Worm (Caenorhabditis elegans) whole organism, L3 larva: ENCODE data around the gene K05F1.10.
"Not testable (repeated sequence)": the region's sequence is repeated elsewhere in the genome, so short reads cannot be mapped to it uniquely, and the experiment has no call there.

Source experiments
- ZK546.5 ChIP-seq: sonication (generic microtip); optimal IDR thresholded peaks from 2 replicates; lab custom pipeline; 2017; ENCODE audit warnings: missing biosample characterization, missing genetic modification characterization
- aly-2 ChIP-seq: fragments of 150-350 bp; optimal IDR thresholded peaks from 2 replicates; lab custom pipeline; 2014; ENCODE audit warnings: missing biosample characterization, missing genetic modification characterization
- ceh-16 ChIP-seq: sonication (generic microtip); optimal IDR thresholded peaks from 2 replicates; lab custom pipeline; 2017; ENCODE audit warnings: missing biosample characterization, missing genetic modification characterization
- ceh-28 ChIP-seq: fragments of 150-350 bp; optimal IDR thresholded peaks from 2 replicates; lab custom pipeline; 2014; ENCODE audit warnings: missing biosample characterization, missing genetic modification reagents, missing genetic modification characterization
- ceh-82 ChIP-seq: fragments of 150-350 bp; optimal IDR thresholded peaks from 2 replicates; lab custom pipeline; 2014; ENCODE audit warnings: missing biosample characterization, missing genetic modification characterization
- ceh-9 ChIP-seq: sonication (generic microtip); optimal IDR thresholded peaks from 2 replicates; lab custom pipeline; 2018; ENCODE audit warnings: missing biosample characterization, missing genetic modification characterization
- daf-12 ChIP-seq: fragments of 150-350 bp; optimal IDR thresholded peaks from 2 replicates; lab custom pipeline; 2014; ENCODE audit warnings: missing biosample characterization, missing genetic modification reagents, missing genetic modification characterization
- egl-27 ChIP-seq: sonication (generic microtip); optimal IDR thresholded peaks from 4 replicates; lab custom pipeline; 2017; ENCODE audit warnings: missing biosample characterization, missing genetic modification reagents, missing genetic modification characterization
- egl-5 ChIP-seq: fragments of 150-350 bp; optimal IDR thresholded peaks from 2 replicates; lab custom pipeline; 2017; ENCODE audit warnings: missing biosample characterization, missing genetic modification reagents, missing genetic modification characterization, inconsistent platforms
- elt-1 ChIP-seq: fragments of 150-350 bp; optimal IDR thresholded peaks from 2 replicates; lab custom pipeline; 2014; ENCODE audit warnings: missing biosample characterization, missing genetic modification characterization
- elt-2 ChIP-seq: sonication (generic microtip); optimal IDR thresholded peaks from 2 replicates; lab custom pipeline; 2016; ENCODE audit warnings: missing genetic modification reagents, mild to moderate bottlenecking, missing genetic modification characterization, missing compliant biosample characterization
- elt-3 ChIP-seq, 3 experiments: fragments of 150-350 bp in 1 of 3; sonication (generic microtip) in 2 of 3; optimal IDR thresholded peaks; 2 replicates in 2 of 3; 4 replicates in 1 of 3; lab custom pipeline; 2014 to 2017; ENCODE audit warnings: missing biosample characterization in 3 of 3, missing genetic modification characterization in 3 of 3
- eor-1 ChIP-seq, 2 experiments: fragments of 150-350 bp; optimal IDR thresholded peaks; 2 replicates each; lab custom pipeline; 2014 to 2018; ENCODE audit warnings: missing biosample characterization in 2 of 2, missing genetic modification characterization in 2 of 2
- fkh-10 ChIP-seq: sonication (generic microtip); optimal IDR thresholded peaks from 2 replicates; lab custom pipeline; 2017; ENCODE audit warnings: missing biosample characterization, missing genetic modification reagents, missing genetic modification characterization
- fos-1 ChIP-seq: fragments of 150-350 bp; optimal IDR thresholded peaks from 2 replicates; lab custom pipeline; 2014; ENCODE audit warnings: missing biosample characterization, missing genetic modification characterization
- jun-1 ChIP-seq: fragments of 150-350 bp; optimal IDR thresholded peaks from 2 replicates; lab custom pipeline; 2014; ENCODE audit warnings: missing biosample characterization, missing genetic modification reagents, missing genetic modification characterization
- lin-15B ChIP-seq: fragments of 150-350 bp; optimal IDR thresholded peaks from 2 replicates; lab custom pipeline; 2014; ENCODE audit warnings: missing biosample characterization, missing genetic modification characterization
- lin-39 ChIP-seq: fragments of 150-350 bp; optimal IDR thresholded peaks from 2 replicates; lab custom pipeline; 2018; ENCODE audit warnings: missing biosample characterization, missing genetic modification reagents, missing genetic modification characterization
- lsy-12 ChIP-seq: sonication (generic microtip); optimal IDR thresholded peaks from 2 replicates; lab custom pipeline; 2016; ENCODE audit warnings: mild to moderate bottlenecking, missing genetic modification characterization, missing compliant biosample characterization
- mdl-1 ChIP-seq: fragments of 150-350 bp; optimal IDR thresholded peaks from 2 replicates; lab custom pipeline; 2014; ENCODE audit warnings: missing biosample characterization, missing genetic modification characterization
- mml-1 ChIP-seq: fragments of 150-350 bp; sonication (generic microtip); optimal IDR thresholded peaks from 3 replicates; lab custom pipeline; 2014; ENCODE audit warnings: missing biosample characterization, missing genetic modification characterization
- nfya-1 ChIP-seq: sonication (generic microtip); optimal IDR thresholded peaks from 2 replicates; lab custom pipeline; 2017; ENCODE audit warnings: missing genetic modification characterization, mild to moderate bottlenecking, missing compliant biosample characterization, antibody characterized with exemption, moderate library complexity; ENCODE audit not compliant: insufficient read depth
- nhr-25 ChIP-seq: sonication (generic microtip); optimal IDR thresholded peaks from 2 replicates; lab custom pipeline; 2017; ENCODE audit warnings: missing biosample characterization, missing genetic modification characterization
- nhr-28 ChIP-seq: fragments of 150-350 bp; optimal IDR thresholded peaks from 2 replicates; lab custom pipeline; 2014; ENCODE audit warnings: missing biosample characterization, missing genetic modification characterization
- nhr-67 ChIP-seq: fragments of 150-350 bp; optimal IDR thresholded peaks from 2 replicates; lab custom pipeline; 2014; ENCODE audit warnings: missing biosample characterization, missing genetic modification characterization
- nhr-77 ChIP-seq: fragments of 150-350 bp; optimal IDR thresholded peaks from 2 replicates; lab custom pipeline; 2014; ENCODE audit warnings: missing biosample characterization, missing genetic modification characterization
- pha-4 ChIP-seq: fragments of 150-350 bp; optimal IDR thresholded peaks from 2 replicates; lab custom pipeline; 2014; ENCODE audit warnings: missing biosample characterization, missing genetic modification reagents, missing genetic modification characterization
- pqm-1 ChIP-seq: fragments of 150-350 bp; optimal IDR thresholded peaks from 2 replicates; lab custom pipeline; 2017; ENCODE audit warnings: missing biosample characterization, missing genetic modification characterization, inconsistent platforms
- sea-2 ChIP-seq: fragments of 150-350 bp; sonication (generic microtip); optimal IDR thresholded peaks from 4 replicates; lab custom pipeline; 2014; ENCODE audit warnings: missing biosample characterization, missing genetic modification reagents, missing genetic modification characterization
- snpc-4 ChIP-seq: fragments of 150-350 bp; optimal IDR thresholded peaks from 2 replicates; lab custom pipeline; 2014; ENCODE audit warnings: missing biosample characterization, missing genetic modification characterization
- unc-62 ChIP-seq: fragments of 150-350 bp; sonication (generic microtip); optimal IDR thresholded peaks from 4 replicates; lab custom pipeline; 2014; ENCODE audit warnings: missing biosample characterization, missing genetic modification reagents, missing genetic modification characterization
- zag-1 ChIP-seq: fragments of 150-350 bp; optimal IDR thresholded peaks from 2 replicates; lab custom pipeline; 2014; ENCODE audit warnings: missing biosample characterization, missing genetic modification characterization
- ztf-11 ChIP-seq: fragments of 150-350 bp; optimal IDR thresholded peaks from 2 replicates; lab custom pipeline; 2014; ENCODE audit warnings: missing biosample characterization, missing genetic modification characterization
- ztf-4 ChIP-seq: fragments of 150-350 bp; optimal IDR thresholded peaks from 2 replicates; lab custom pipeline; 2014; ENCODE audit warnings: missing biosample characterization, missing genetic modification characterization

K05F1.10 gene

DNA sequence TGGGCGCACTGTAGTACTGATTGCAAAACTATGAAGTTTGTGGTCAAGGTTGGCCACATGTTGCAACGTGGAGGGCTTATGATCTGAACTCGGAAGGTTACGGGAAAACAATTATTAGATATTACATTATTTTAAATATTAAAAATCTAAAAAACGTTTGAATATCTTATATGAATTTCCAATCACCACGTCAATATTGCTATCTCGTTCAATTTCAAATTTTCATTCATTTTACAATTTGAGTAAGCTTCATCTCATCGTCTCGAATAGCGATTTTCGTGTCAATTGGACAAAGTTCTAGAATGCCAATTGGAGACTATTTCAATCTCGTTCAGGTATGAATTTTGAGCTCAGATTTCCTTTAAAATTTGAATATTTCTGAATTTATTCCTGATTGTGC is 11.1 kb upstream of the K05F1.10 start, which contains the start of gene ZK1248.20:
Gene ZK1248.20 (plus strand): TSS at position 301 of the 400 bp plus-strand sequence.
- no peak for TF ChIP-seq snpc-4 (tag; lab: Kevin White, UChicago)
- TF ChIP-seq, all 47 proteins: peak for 0

DNA sequence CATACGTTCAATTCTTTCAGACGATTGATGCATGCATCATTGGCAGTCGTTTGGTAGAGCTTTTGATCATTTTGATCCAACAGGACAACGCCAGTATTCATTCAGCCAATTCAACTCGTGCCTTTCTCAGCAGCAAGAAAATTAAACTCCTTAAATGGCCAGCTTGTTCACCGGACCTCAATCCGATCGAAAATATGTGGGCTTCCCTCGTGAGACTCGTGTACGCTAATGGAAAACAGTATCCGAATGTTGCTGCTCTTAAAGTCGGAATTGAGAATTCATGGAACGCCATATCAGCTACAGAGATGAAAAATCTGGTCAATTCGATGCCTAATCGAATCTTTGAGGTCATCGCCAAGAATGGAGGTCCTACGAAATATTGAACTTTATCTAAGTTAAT is 10.1 kb upstream of the K05F1.10 start, which contains the start of gene wago-5:
Gene wago-5 (minus strand): TSS at position 101 of the 400 bp plus-strand sequence.
- TF ChIP-seq sea-2 (GFP tag; lab: Kevin White, UChicago); aly-2 (tag; lab: Kevin White, UChicago); ZK546.5 (tag; lab: Kevin White, UChicago): not testable (repeated sequence)

DNA sequence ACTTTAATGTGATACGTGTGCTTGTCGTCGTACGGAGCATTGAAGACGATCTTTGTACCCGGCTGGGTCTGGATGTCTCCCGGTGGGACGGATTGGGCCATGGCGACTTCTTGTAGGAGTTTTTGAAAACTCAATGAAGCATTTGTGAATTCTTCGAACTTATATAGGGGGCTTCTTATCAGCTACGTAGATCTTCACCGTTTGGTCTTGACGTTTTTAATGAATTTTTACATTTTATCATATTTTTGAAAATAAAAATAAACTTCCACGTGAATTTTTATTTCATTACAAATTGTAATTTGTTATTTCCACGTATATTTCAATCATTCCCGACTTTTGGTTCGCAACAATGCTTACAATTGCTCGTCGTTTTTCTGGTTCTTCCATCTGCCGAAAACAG is 5.0 kb upstream of the K05F1.10 start, which contains the start of the genes msp-64 and ZK1248.5:
Gene msp-64 (minus strand): TSS at position 101 of the 400 bp plus-strand sequence.
Gene ZK1248.5 (plus strand): TSS at position 285 of the 400 bp plus-strand sequence.
- TF ChIP-seq ceh-16 (tag; lab: Kevin White, UChicago) (no peak), jun-1 (tag; lab: Kevin White, UChicago) (no peak), ZK546.5 (tag; lab: Kevin White, UChicago) (no peak), ztf-11 (no peak), snpc-4 (tag; lab: Kevin White, UChicago) (no peak), nfya-1 (tag; lab: Kevin White, UChicago) (no peak), fos-1 (no peak), egl-5 (tag; lab: Kevin White, UChicago) (no peak), nhr-67 (tag; lab: Kevin White, UChicago) (no peak), lsy-12 (tag; lab: Kevin White, UChicago) (no peak), lin-39 (tag; lab: Kevin White, UChicago) (no peak), unc-62 (GFP tag; lab: Kevin White, UChicago) (no peak), aly-2 (tag; lab: Kevin White, UChicago) (no peak)

DNA sequence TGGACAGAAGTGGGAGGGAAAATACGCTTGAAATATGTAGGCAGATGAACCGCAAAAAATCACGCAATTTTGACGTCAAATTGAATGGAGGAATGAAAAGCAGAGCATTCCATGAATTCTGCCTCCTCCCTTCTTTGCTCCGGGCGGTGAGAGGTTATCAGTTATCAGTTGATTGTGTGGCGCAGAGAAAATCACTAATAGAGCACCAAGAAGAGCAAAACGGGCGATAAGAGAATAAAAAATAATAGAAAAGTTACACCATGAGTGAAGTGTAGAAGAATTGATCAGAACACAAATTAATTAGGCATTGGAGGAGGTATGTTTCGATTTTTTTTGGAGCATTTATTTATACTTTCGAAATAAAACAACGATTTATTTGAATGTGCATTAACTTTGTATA is 1.3 kb upstream of the K05F1.10 start:
- no peak for TF ChIP-seq ceh-82
- peak; percentile 97 for TF ChIP-seq elt-2 (tag; lab: Kevin White, UChicago)
- no peak for TF ChIP-seq mdl-1 (tag; lab: Kevin White, UChicago)
- TF ChIP-seq snpc-4 (tag; lab: Kevin White, UChicago): no peak
- TF ChIP-seq pqm-1 (tag; lab: Kevin White, UChicago): peak; percentile 63
- no peak for TF ChIP-seq sea-2 (GFP tag; lab: Kevin White, UChicago)
- no peak for TF ChIP-seq mml-1 (tag; lab: Kevin White, UChicago)

DNA sequence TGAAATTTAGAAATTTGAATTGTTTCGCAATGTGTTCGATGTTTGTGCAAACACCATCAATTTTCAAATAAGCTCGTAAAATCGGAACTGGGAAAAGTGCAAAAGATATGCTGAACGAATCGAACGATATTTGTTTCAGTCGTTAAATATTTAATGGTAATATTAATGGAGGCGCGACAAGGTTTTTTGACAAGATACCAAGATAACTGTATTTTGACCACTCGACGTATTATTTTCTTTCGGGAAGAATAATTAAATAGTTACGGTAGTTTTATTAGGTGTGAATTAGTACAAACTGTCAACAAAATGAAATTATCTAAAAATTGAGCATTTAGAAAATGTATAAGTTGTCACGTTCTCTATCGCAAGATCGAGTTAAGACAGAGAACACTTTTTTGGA is 985 bp downstream of the K05F1.10 start:
- TF ChIP-seq nhr-67 (tag; lab: Kevin White, UChicago) (no peak), pha-4 (tag; lab: Kevin White, UChicago) (peak; percentile 8), daf-12 (tag; lab: Kevin White, UChicago) (no peak), elt-1 (no peak), zag-1 (tag; lab: Kevin White, UChicago) (no peak), mdl-1 (tag; lab: Kevin White, UChicago) (no peak), elt-3 (tag; optimal IDR thresholded peaks at IDR 0.05; lab: Kevin White, UChicago) (no peak), lin-39 (tag; lab: Kevin White, UChicago) (no peak), egl-27 (tag; lab: Kevin White, UChicago) (no peak), ceh-9 (no peak), elt-2 (tag; lab: Kevin White, UChicago) (peak; percentile 93), pqm-1 (tag; lab: Kevin White, UChicago) (peak; percentile 25)

DNA sequence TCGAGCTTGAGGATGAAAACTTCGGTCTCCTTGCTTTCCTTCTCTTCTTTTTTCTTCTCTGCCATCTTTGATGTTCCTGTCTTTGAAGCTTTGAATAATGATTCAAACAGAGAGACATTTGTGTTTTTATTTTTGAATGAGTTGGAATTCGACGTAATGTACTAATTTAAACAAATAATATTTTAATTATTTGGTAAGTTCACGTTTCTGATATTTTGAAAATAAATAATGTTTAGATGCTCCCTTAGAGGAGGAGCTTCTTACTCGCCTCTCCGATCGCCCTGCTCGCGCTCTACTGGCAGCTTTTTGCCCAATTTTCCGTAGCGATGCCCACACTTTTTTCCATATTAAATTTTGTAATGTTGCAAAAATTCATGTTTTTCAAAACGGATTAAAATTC is 4.2 kb downstream of the K05F1.10 start, which contains the start of the genes K05F1.9 and K05F1.1:
Gene K05F1.9 (minus strand): TSS at position 101 of the 400 bp plus-strand sequence.
Gene K05F1.1 (plus strand): TSS at position 308 of the 400 bp plus-strand sequence.
- TF ChIP-seq ceh-28 (tag; lab: Kevin White, UChicago) (no peak), nhr-28 (tag; lab: Kevin White, UChicago) (no peak), ZK546.5 (tag; lab: Kevin White, UChicago) (no peak), snpc-4 (tag; lab: Kevin White, UChicago) (no peak), fkh-10 (GFP tag; lab: Kevin White, UChicago) (no peak), ztf-11 (no peak), ceh-9 (no peak), nhr-67 (tag; lab: Kevin White, UChicago) (no peak), pha-4 (tag; lab: Kevin White, UChicago) (no peak), ztf-4 (tag; lab: Kevin White, UChicago) (no peak), nhr-77 (no peak), eor-1 (tag; optimal IDR thresholded peaks at IDR 0.05; lab: Kevin White, UChicago) (no peak), sea-2 (GFP tag; lab: Kevin White, UChicago) (no peak), nhr-25 (tag; lab: Kevin White, UChicago) (no peak), lin-15B (tag; lab: Kevin White, UChicago) (no peak), elt-1 (no peak), egl-27 (tag; lab: Kevin White, UChicago) (no peak), jun-1 (tag; lab: Kevin White, UChicago) (no peak)
